Worm (Caenorhabditis elegans) whole organism, L4 larva: ENCODE data around the gene W08G11.5.

Source experiments
- dmd-8 ChIP-seq: fragments of 200-800 bp; sonication (Bioruptor generic); IDR thresholded peaks from 2 replicates; pipeline ENCODE4 v1.3.6; 2022; ENCODE audit warnings: missing genetic modification characterization, missing compliant biosample characterization
- nhr-28 ChIP-seq: fragments of 150-350 bp; optimal IDR thresholded peaks from 2 replicates; lab custom pipeline; 2014; ENCODE audit warnings: missing biosample characterization, missing genetic modification characterization
- unc-62 ChIP-seq, 3 experiments: fragments of 150-350 bp in 1 of 3; sonication (generic microtip); optimal IDR thresholded peaks in 2 of 3; peaks in 1 of 3; 1 replicate in 1 of 3; 2 replicates in 2 of 3; lab custom pipeline; 2014 to 2017; ENCODE audit warnings: missing biosample characterization in 3 of 3, missing genetic modification characterization in 3 of 3, missing genetic modification reagents in 3 of 3, missing genotype in 1 of 3

DNA sequence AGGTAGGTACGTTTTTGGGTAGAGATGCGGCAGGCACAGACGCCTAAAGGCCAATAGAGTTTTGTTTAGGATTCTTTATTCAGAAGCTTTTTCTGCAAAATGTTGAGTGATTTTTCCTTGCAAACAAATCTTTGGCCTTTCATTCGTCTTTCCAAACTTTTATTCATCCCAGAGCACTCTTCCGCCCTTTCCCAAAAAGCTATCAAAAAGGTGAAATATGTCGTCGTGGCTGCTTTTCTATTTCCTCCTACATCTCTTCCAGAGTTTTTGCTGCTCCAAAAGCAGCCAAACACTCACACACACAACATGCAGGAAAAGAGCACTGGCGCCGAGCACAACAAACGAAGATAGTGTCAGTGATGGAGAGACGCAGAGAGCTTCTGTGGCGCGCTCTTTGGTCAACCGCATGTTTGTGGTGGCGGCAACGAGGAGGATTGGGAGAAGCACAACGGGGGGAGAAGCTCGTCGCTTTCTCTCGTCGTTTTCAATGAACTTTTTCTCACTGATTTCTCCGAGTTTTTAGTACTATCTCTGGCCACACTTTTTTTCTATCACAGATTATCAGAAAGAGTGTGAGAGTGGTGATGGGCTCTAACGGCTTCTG lies 4.6 kb upstream of the W08G11.5 start:
- TF ChIP-seq dmd-8 (GFP tag; lab: Robert Waterston, UW) (no peak), nhr-28 (tag; lab: Kevin White, UChicago) (peak; percentile 72), unc-62 (GFP tag; optimal IDR thresholded peaks at IDR 0.05 in 1 of 2; lab: Kevin White, UChicago) (peak in 1 of 2 experiments; percentile 99), unc-62 (tag; optimal IDR thresholded peaks at IDR 0.05; lab: Kevin White, UChicago) (no peak)
